Worm (Caenorhabditis elegans) whole organism, late embryonic: Measurements from ENCODE around the gene ife-2.
"Not testable (repeated sequence)": the region's sequence is repeated elsewhere in the genome, so short reads cannot be mapped to it uniquely, and the experiment has no call there.

Source experiments
- C38D4.7 ChIP-seq: fragments of 200-800 bp; sonication (Bioruptor generic); optimal IDR thresholded peaks from 2 replicates; lab custom pipeline; 2018; ENCODE audit warnings: mild to moderate bottlenecking, missing genetic modification characterization, moderate library complexity, missing compliant biosample characterization
- K02D7.2 ChIP-seq: sonication (generic microtip); optimal IDR thresholded peaks from 2 replicates; lab custom pipeline; 2017; ENCODE audit warnings: mild to moderate bottlenecking, missing genetic modification characterization, missing compliant biosample characterization
- Y22D7AL.16 ChIP-seq: sonication (generic microtip); optimal IDR thresholded peaks from 2 replicates; lab custom pipeline; 2016; ENCODE audit warnings: missing genetic modification characterization, missing compliant biosample characterization
- ahr-1 ChIP-seq: sonication (generic microtip); optimal IDR thresholded peaks from 2 replicates; lab custom pipeline; 2016; ENCODE audit warnings: missing genetic modification characterization, missing compliant biosample characterization
- ceh-14 ChIP-seq: sonication (generic microtip); optimal IDR thresholded peaks from 2 replicates; lab custom pipeline; 2016; ENCODE audit warnings: missing genotype, missing genetic modification characterization, missing compliant biosample characterization
- ceh-30 ChIP-seq: fragments of 150-350 bp; optimal IDR thresholded peaks from 2 replicates; lab custom pipeline; 2014; ENCODE audit warnings: missing biosample characterization, missing genetic modification characterization
- ceh-31 ChIP-seq: sonication (generic microtip); optimal IDR thresholded peaks from 2 replicates; lab custom pipeline; 2016; ENCODE audit warnings: missing genetic modification characterization, missing compliant biosample characterization
- ceh-45 ChIP-seq: fragments of 200-800 bp; sonication (Bioruptor generic); IDR thresholded peaks from 2 replicates; pipeline ENCODE4 v1.3.6; 2022; ENCODE audit warnings: missing genetic modification reagents, missing genetic modification characterization, missing compliant biosample characterization
- ceh-48 ChIP-seq: sonication (generic microtip); optimal IDR thresholded peaks from 2 replicates; lab custom pipeline; 2016; ENCODE audit warnings: missing genetic modification characterization, inconsistent platforms, missing compliant biosample characterization
- dve-1 ChIP-seq: sonication (generic microtip); optimal IDR thresholded peaks from 2 replicates; lab custom pipeline; 2017; ENCODE audit warnings: antibody characterized with exemption, mild to moderate bottlenecking, missing genetic modification characterization, missing compliant biosample characterization
- elt-4 ChIP-seq: sonication (generic microtip); optimal IDR thresholded peaks from 2 replicates; lab custom pipeline; 2016; ENCODE audit warnings: missing genetic modification characterization, missing compliant biosample characterization
- fax-1 ChIP-seq: sonication (generic microtip); optimal IDR thresholded peaks from 2 replicates; lab custom pipeline; 2016; ENCODE audit warnings: missing genotype, missing genetic modification characterization, missing compliant biosample characterization
- gmeb-2 ChIP-seq: sonication (generic microtip); optimal IDR thresholded peaks from 2 replicates; lab custom pipeline; 2016; ENCODE audit warnings: missing genetic modification characterization, inconsistent platforms, missing compliant biosample characterization
- hlh-13 ChIP-seq: fragments of 200-800 bp; sonication (Bioruptor generic); optimal IDR thresholded peaks from 2 replicates; lab custom pipeline; 2018; ENCODE audit warnings: mild to moderate bottlenecking, missing genetic modification characterization, missing compliant biosample characterization
- hlh-15 ChIP-seq: sonication (generic microtip); optimal IDR thresholded peaks from 2 replicates; lab custom pipeline; 2016; ENCODE audit warnings: missing genetic modification characterization, missing compliant biosample characterization
- hlh-30 ChIP-seq: sonication (generic microtip); optimal IDR thresholded peaks from 2 replicates; lab custom pipeline; 2017; ENCODE audit warnings: antibody characterized with exemption, missing genetic modification characterization, missing compliant biosample characterization; ENCODE audit not compliant: insufficient read depth
- hlh-8 ChIP-seq: sonication (generic microtip); optimal IDR thresholded peaks from 2 replicates; lab custom pipeline; 2016; ENCODE audit warnings: missing genotype, missing genetic modification characterization, missing compliant biosample characterization
- mec-3 ChIP-seq: sonication (generic microtip); optimal IDR thresholded peaks from 2 replicates; lab custom pipeline; 2016; ENCODE audit warnings: borderline replicate concordance, missing genetic modification characterization, missing compliant biosample characterization
- nfya-1 ChIP-seq: sonication (generic microtip); optimal IDR thresholded peaks from 2 replicates; lab custom pipeline; 2017; ENCODE audit warnings: missing genetic modification characterization, mild to moderate bottlenecking, missing compliant biosample characterization, antibody characterized with exemption, moderate library complexity
- nhr-11 ChIP-seq: fragments of 150-350 bp; optimal IDR thresholded peaks from 2 replicates; lab custom pipeline; 2014; ENCODE audit warnings: missing biosample characterization, missing genetic modification characterization
- nhr-232 ChIP-seq: sonication (generic microtip); optimal IDR thresholded peaks from 2 replicates; lab custom pipeline; 2016; ENCODE audit warnings: missing genetic modification characterization, missing compliant biosample characterization
- npax-4 ChIP-seq: sonication (generic microtip); optimal IDR thresholded peaks from 2 replicates; lab custom pipeline; 2016; ENCODE audit warnings: missing genetic modification characterization, missing compliant biosample characterization
- odd-2 ChIP-seq: sonication (generic microtip); optimal IDR thresholded peaks from 2 replicates; lab custom pipeline; 2017; ENCODE audit warnings: antibody characterized with exemption, mild to moderate bottlenecking, missing genetic modification characterization, missing compliant biosample characterization
- pag-3 ChIP-seq: sonication (generic microtip); optimal IDR thresholded peaks from 2 replicates; lab custom pipeline; 2016; ENCODE audit warnings: missing compliant biosample characterization, missing genetic modification characterization, borderline replicate concordance
- pax-1 ChIP-seq: fragments of 150-350 bp; optimal IDR thresholded peaks from 2 replicates; lab custom pipeline; 2014; ENCODE audit warnings: missing biosample characterization, missing genetic modification characterization
- pros-1 ChIP-seq: fragments of 150-350 bp; optimal IDR thresholded peaks from 2 replicates; lab custom pipeline; 2014; ENCODE audit warnings: missing biosample characterization, missing genetic modification reagents, missing genetic modification characterization
- sox-2 ChIP-seq: fragments of 200-800 bp; sonication (Bioruptor generic); IDR thresholded peaks from 2 replicates; pipeline ENCODE4 v1.3.6; 2022; ENCODE audit warnings: missing genetic modification reagents, missing genetic modification characterization, missing compliant biosample characterization
- sox-4 ChIP-seq: sonication (generic microtip); optimal IDR thresholded peaks from 2 replicates; lab custom pipeline; 2017; ENCODE audit warnings: mild to moderate bottlenecking, missing genetic modification characterization, inconsistent platforms, missing compliant biosample characterization
- tbx-2 ChIP-seq: sonication (generic microtip); optimal IDR thresholded peaks from 2 replicates; lab custom pipeline; 2016; ENCODE audit warnings: missing genetic modification characterization, missing compliant biosample characterization
- tbx-7 ChIP-seq: sonication (generic microtip); optimal IDR thresholded peaks from 2 replicates; lab custom pipeline; 2016; ENCODE audit warnings: missing genotype, missing genetic modification characterization, missing compliant biosample characterization
- ttx-3 ChIP-seq: sonication (generic microtip); optimal IDR thresholded peaks from 2 replicates; lab custom pipeline; 2016; ENCODE audit warnings: missing genetic modification reagents, missing genetic modification characterization, missing compliant biosample characterization
- unc-3 ChIP-seq, 2 experiments: fragments of 200-800 bp in 1 of 2; sonication (Bioruptor generic) in 1 of 2; sonication (generic microtip) in 1 of 2; conservative IDR thresholded peaks in 1 of 2; optimal IDR thresholded peaks in 1 of 2; 2 replicates each; pipeline versions ENCODE4 v1.3.6 to Lab custom; 2016 to 2022; ENCODE audit warnings: missing compliant biosample characterization in 2 of 2, missing genetic modification characterization in 2 of 2, missing genetic modification reagents in 1 of 2
- unc-42 ChIP-seq: sonication (generic microtip); optimal IDR thresholded peaks from 2 replicates; lab custom pipeline; 2016; ENCODE audit warnings: missing genotype, missing genetic modification characterization, missing compliant biosample characterization
- unc-55 ChIP-seq: sonication (generic microtip); optimal IDR thresholded peaks from 2 replicates; lab custom pipeline; 2017; ENCODE audit warnings: missing biosample characterization, missing genetic modification reagents, missing genetic modification characterization

The ife-2 gene

ce11 chrX:351398-351797 is 31.1 kb downstream of the ife-2 start:
- TF ChIP-seq sox-2, result peak; percentile 72
- TF ChIP-seq unc-3 (GFP tag; conservative IDR thresholded peaks at IDR 0.05; lab: Robert Waterston, UW), result peak; percentile 70
- not testable (repeated sequence) for TF ChIP-seq unc-3 (tag; optimal IDR thresholded peaks at IDR 0.05; lab: Kevin White, UChicago)
- peak; percentile 78; the same call in 1 of the 2 replicates for TF ChIP-seq ceh-45 (GFP tag; lab: Robert Waterston, UW)

DNA sequence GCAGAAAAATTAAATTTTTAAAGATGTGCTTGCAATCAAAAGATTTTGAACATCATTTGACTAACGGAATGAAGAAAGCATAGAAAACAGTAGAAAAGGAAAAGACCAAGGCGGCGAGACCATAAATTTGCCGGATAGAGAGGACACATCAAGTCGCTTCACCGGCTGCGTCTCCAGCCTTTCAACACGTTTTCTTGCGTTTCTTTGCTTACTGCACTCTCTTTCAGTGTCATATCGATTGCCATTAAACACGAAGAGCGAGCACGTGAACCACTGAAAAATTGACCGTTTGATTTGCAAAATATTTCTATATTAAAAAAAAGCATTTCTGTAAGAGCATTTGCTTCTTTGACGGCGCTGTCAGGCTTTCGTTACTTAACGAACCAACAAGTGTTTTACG is 34.4 kb downstream of the ife-2 start:
- peak; percentile 28 for TF ChIP-seq unc-55 (GFP tag; lab: Kevin White, UChicago)
- peak; percentile 16 for TF ChIP-seq hlh-30
- TF ChIP-seq ceh-48 (tag; lab: Kevin White, UChicago), result peak; percentile 67
- TF ChIP-seq nfya-1 (tag; lab: Kevin White, UChicago), result peak; percentile 8
- TF ChIP-seq ceh-31 (tag; lab: Kevin White, UChicago), result peak; percentile 21
- no peak for TF ChIP-seq Y22D7AL.16 (tag; lab: Kevin White, UChicago)
- TF ChIP-seq, all 69 proteins: peak for 5

DNA sequence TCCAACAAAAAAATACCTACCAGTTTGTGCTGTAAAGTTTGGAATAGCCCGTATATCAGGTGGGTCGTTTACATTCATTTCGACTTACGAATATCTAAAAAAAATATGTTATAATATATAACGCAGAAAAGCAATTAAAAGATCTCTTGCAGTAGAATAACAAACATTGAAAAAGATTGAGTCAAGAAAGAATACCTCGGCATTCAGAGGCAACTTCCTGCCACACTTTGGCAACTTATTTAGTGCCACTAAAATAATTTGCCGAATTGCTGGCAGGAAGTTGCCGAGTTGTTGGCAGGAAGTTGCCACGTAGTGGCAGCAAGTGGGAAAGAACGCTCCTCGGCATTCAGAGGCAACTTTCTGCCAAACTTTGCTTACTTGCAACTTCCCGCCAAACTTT is 35.4 kb downstream of the ife-2 start, which contains the start of gene C04E7.3:
TSS of gene C04E7.3 (minus strand) at position 101 of the 400 bp plus-strand sequence.
- TF ChIP-seq pag-3, ahr-1, elt-4: not testable (repeated sequence)

- TF ChIP-seq pax-1 (tag; lab: Kevin White, UChicago) (no peak), tbx-2 (tag; lab: Kevin White, UChicago) (no peak), elt-4 (no peak), mec-3 (tag; lab: Kevin White, UChicago) (no peak), ceh-45 (GFP tag; lab: Robert Waterston, UW) (no peak), ceh-48 (tag; lab: Kevin White, UChicago) (no peak), sox-4 (tag; lab: Kevin White, UChicago) (no peak), pros-1 (tag; lab: Kevin White, UChicago) (no peak), unc-3 (GFP tag; conservative IDR thresholded peaks at IDR 0.05; lab: Robert Waterston, UW) (no peak), unc-3 (tag; optimal IDR thresholded peaks at IDR 0.05; lab: Kevin White, UChicago) (no peak)
Observed at ce11 chrX:343822-344221, 38.7 kb downstream of the ife-2 start.

DNA sequence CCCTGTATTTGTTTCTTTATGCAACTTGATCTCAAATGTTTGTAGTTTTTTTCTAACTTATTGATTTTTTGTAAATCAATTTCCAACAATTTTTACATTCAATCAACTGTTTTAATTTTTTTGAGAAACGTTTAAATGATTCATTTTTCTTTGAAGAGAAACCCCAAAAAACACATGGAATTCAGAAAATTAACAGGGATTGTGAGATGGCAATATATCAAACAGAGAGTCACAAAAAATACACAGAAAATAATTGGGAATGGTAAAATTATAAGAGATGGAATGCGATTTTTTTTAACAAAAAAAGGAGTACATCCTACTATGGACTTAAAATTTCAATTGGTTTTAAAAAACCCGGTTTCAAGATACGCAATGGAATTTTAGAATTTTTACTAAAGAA is 48.1 kb downstream of the ife-2 start:
- no peak for TF ChIP-seq hlh-8 (tag; lab: Kevin White, UChicago)
- TF ChIP-seq nhr-232, result no peak
- no peak for TF ChIP-seq tbx-7 (tag; lab: Kevin White, UChicago)
- TF ChIP-seq unc-42 (tag; lab: Kevin White, UChicago), result no peak
- TF ChIP-seq hlh-13 (GFP tag; lab: Kevin White, UChicago), result no peak
- no peak for TF ChIP-seq odd-2 (tag; lab: Kevin White, UChicago)
- no peak for TF ChIP-seq dve-1 (tag; lab: Kevin White, UChicago)
- no peak for TF ChIP-seq K02D7.2 (tag; lab: Kevin White, UChicago)
- TF ChIP-seq ttx-3 (tag; lab: Kevin White, UChicago), result no peak
- TF ChIP-seq hlh-15, result no peak
- TF ChIP-seq gmeb-2 (tag; lab: Kevin White, UChicago), result no peak
- no peak for TF ChIP-seq nhr-11 (tag; lab: Kevin White, UChicago)
- no peak for TF ChIP-seq C38D4.7
- TF ChIP-seq ceh-14, result no peak
- TF ChIP-seq elt-4, result no peak
- no peak for TF ChIP-seq ceh-30
- no peak for TF ChIP-seq npax-4
- TF ChIP-seq fax-1 (tag; lab: Kevin White, UChicago), result no peak
